Worm (Caenorhabditis elegans): ENCODE data around the gene ZK370.4.

The ZK370.4 gene

ce11 chrIII:8696680-8697079, 34.5 kb downstream of the ZK370.4 start:
- TF ChIP-seq tbx-7 (tag; optimal IDR thresholded peaks at IDR 0.05) (no peak), nfya-1 (tag; optimal IDR thresholded peaks at IDR 0.05) (peak; percentile 22), ceh-48 (tag; optimal IDR thresholded peaks at IDR 0.05) (peak; percentile 15)

ce11 chrIII:8693322-8693721, 37.9 kb downstream of the ZK370.4 start, which contains the start of gene B0303.7:
TSS of gene B0303.7 (plus strand) at chrIII:8693622.
- TF ChIP-seq tbx-2 (tag; optimal IDR thresholded peaks at IDR 0.05) (no peak), ets-4 (tag; optimal IDR thresholded peaks at IDR 0.05) (no peak), C08G9.2 (tag; optimal IDR thresholded peaks at IDR 0.05) (no peak), ttx-3 (tag; optimal IDR thresholded peaks at IDR 0.05) (no peak), hlh-8 (tag; optimal IDR thresholded peaks at IDR 0.05) (no peak), unc-55 (GFP tag; optimal IDR thresholded peaks at IDR 0.05) (no peak)

- no peak for TF ChIP-seq pat-9 (tag; optimal IDR thresholded peaks at IDR 0.05)
- TF ChIP-seq ceh-48 (tag; optimal IDR thresholded peaks at IDR 0.05): peak; percentile 68
- no peak for TF ChIP-seq fkh-6 (tag; optimal IDR thresholded peaks at IDR 0.05)
- TF ChIP-seq unc-86 (tag; optimal IDR thresholded peaks at IDR 0.05): no peak
- peak; percentile 37 for TF ChIP-seq ceh-31 (tag; optimal IDR thresholded peaks at IDR 0.05)
- no peak for TF ChIP-seq unc-55 (GFP tag; optimal IDR thresholded peaks at IDR 0.05)
- TF ChIP-seq tbx-2 (tag; optimal IDR thresholded peaks at IDR 0.05): no peak
- no peak for TF ChIP-seq sox-2 (GFP tag; IDR thresholded peaks at IDR 0.05)
- TF ChIP-seq ceh-14 (tag; optimal IDR thresholded peaks at IDR 0.05): peak; percentile 5
- TF ChIP-seq hlh-30 (tag; optimal IDR thresholded peaks at IDR 0.05; ENCODE audit: insufficient read depth): no peak
- no peak for TF ChIP-seq pag-3 (tag; optimal IDR thresholded peaks at IDR 0.05; ENCODE audit: borderline replicate concordance)
- peak; percentile 35 for TF ChIP-seq nfya-1 (tag; optimal IDR thresholded peaks at IDR 0.05)
Measured at ce11 chrIII:8689655-8690054, 41.6 kb downstream of the ZK370.4 start, which contains the start of gene B0303.4. TSS of gene B0303.4 (plus strand) at chrIII:8689850.

ce11 chrIII:8689143-8689542, 42.1 kb downstream of the ZK370.4 start:
- TF ChIP-seq ztf-16 (tag; optimal IDR thresholded peaks at IDR 0.05) (no peak), unc-3 (GFP tag; conservative IDR thresholded peaks at IDR 0.05) (no peak), unc-3 (tag; optimal IDR thresholded peaks at IDR 0.05) (no peak), dmd-4 (tag; optimal IDR thresholded peaks at IDR 0.05; ENCODE audit: borderline replicate concordance) (no peak), ceh-48 (tag; optimal IDR thresholded peaks at IDR 0.05) (no peak), ceh-31 (tag; optimal IDR thresholded peaks at IDR 0.05) (no peak)

- no peak for TF ChIP-seq hlh-8 (tag; optimal IDR thresholded peaks at IDR 0.05)
- no peak for TF ChIP-seq ceh-14 (tag; optimal IDR thresholded peaks at IDR 0.05)
- TF ChIP-seq hlh-13 (GFP tag; optimal IDR thresholded peaks at IDR 0.05): no peak
- TF ChIP-seq unc-55 (GFP tag; optimal IDR thresholded peaks at IDR 0.05): peak; percentile 22
- TF ChIP-seq elt-2 (tag; optimal IDR thresholded peaks at IDR 0.05): peak; percentile 47
- TF ChIP-seq fax-1 (tag; optimal IDR thresholded peaks at IDR 0.05): no peak
Measured at ce11 chrIII:8688438-8688946, 42.7 kb downstream of the ZK370.4 start, which contains the start of gene hadb-1. TSS of gene hadb-1 (minus strand) at chrIII:8688488.

- TF ChIP-seq ama-1 (optimal IDR thresholded peaks at IDR 0.05) (peak; percentile 10), dve-1 (tag; optimal IDR thresholded peaks at IDR 0.05) (no peak)
Measured at ce11 chrIII:8685590-8686240, 45.5 kb downstream of the ZK370.4 start.

ce11 chrIII:8684421-8684820, 46.8 kb downstream of the ZK370.4 start, which contains the start of gene anmt-1:
TSS of gene anmt-1 (plus strand) at chrIII:8684808.
- no peak for TF ChIP-seq fax-1 (tag; optimal IDR thresholded peaks at IDR 0.05)
- no peak for TF ChIP-seq ceh-19 (GFP tag; optimal IDR thresholded peaks at IDR 0.05)
- no peak for TF ChIP-seq C08G9.2 (tag; optimal IDR thresholded peaks at IDR 0.05)
- no peak for TF ChIP-seq elt-4 (tag; optimal IDR thresholded peaks at IDR 0.05)
- TF ChIP-seq Y22D7AL.16 (tag; optimal IDR thresholded peaks at IDR 0.05): no peak
- peak; percentile 17 for TF ChIP-seq pat-9 (tag; optimal IDR thresholded peaks at IDR 0.05)
- peak; percentile 83 for TF ChIP-seq unc-55 (GFP tag; optimal IDR thresholded peaks at IDR 0.05)
- no peak for TF ChIP-seq F13H6.1 (tag; optimal IDR thresholded peaks at IDR 0.05)

All from whole organism, late embryonic.